Worm (Caenorhabditis elegans) whole organism, young adult: Measurements from ENCODE around the gene srg-39.

Source experiments
- B0261.1 ChIP-seq: sonication (generic microtip); optimal IDR thresholded peaks from 2 replicates; lab custom pipeline; 2016; ENCODE audit warnings: mild to moderate bottlenecking, missing genetic modification characterization, moderate library complexity, missing compliant biosample characterization
- B0336.3 ChIP-seq: fragments of 200-800 bp; sonication (Bioruptor generic); IDR thresholded peaks from 2 replicates; pipeline ENCODE4 v1.3.6; 2022; ENCODE audit warnings: missing genetic modification characterization, missing compliant biosample characterization
- D2030.7 ChIP-seq: fragments of 200-800 bp; sonication (Bioruptor generic); IDR thresholded peaks from 2 replicates; pipeline ENCODE4 v1.3.6; 2022; ENCODE audit warnings: missing genetic modification reagents, missing genetic modification characterization, missing compliant biosample characterization
- F33H1.4 ChIP-seq: fragments of 200-800 bp; sonication (Bioruptor generic); IDR thresholded peaks from 2 replicates; pipeline ENCODE4 v1.3.6; 2022; ENCODE audit warnings: missing genetic modification reagents, missing genetic modification characterization, missing compliant biosample characterization
- Y53F4B.3 ChIP-seq: fragments of 200-800 bp; sonication (Bioruptor generic); IDR thresholded peaks from 2 replicates; pipeline ENCODE4 v1.3.6; 2022; ENCODE audit warnings: missing genetic modification reagents, missing genetic modification characterization, missing compliant biosample characterization
- Y53G8AR.9 ChIP-seq: fragments of 200-800 bp; sonication (Bioruptor generic); conservative IDR thresholded peaks from 2 replicates; pipeline ENCODE4 v1.3.6; 2022; ENCODE audit warnings: missing genetic modification reagents, missing genetic modification characterization, missing compliant biosample characterization
- aptf-2 ChIP-seq: fragments of 200-800 bp; sonication (Bioruptor generic); conservative IDR thresholded peaks from 2 replicates; pipeline ENCODE4 v1.3.6; 2022; ENCODE audit warnings: missing genetic modification reagents, missing genetic modification characterization, missing compliant biosample characterization
- attf-6 ChIP-seq: fragments of 200-800 bp; sonication (Bioruptor generic); IDR thresholded peaks from 2 replicates; pipeline ENCODE4 v1.3.6; 2022; ENCODE audit warnings: missing genetic modification reagents, missing genetic modification characterization, missing compliant biosample characterization
- ceh-100 ChIP-seq: fragments of 200-800 bp; sonication (Bioruptor generic); IDR thresholded peaks from 2 replicates; pipeline ENCODE4 v1.3.6; 2022; ENCODE audit warnings: missing genetic modification reagents, missing genetic modification characterization, missing compliant biosample characterization
- die-1 ChIP-seq: sonication (generic microtip); optimal IDR thresholded peaks from 2 replicates; lab custom pipeline; 2016; ENCODE audit warnings: missing genotype, mild to moderate bottlenecking, missing genetic modification characterization, missing compliant biosample characterization
- dox-1 ChIP-seq: fragments of 200-800 bp; sonication (Bioruptor generic); IDR thresholded peaks from 2 replicates; pipeline ENCODE4 v1.3.6; 2022; ENCODE audit warnings: missing genetic modification reagents, missing genetic modification characterization, missing compliant biosample characterization
- egl-44 ChIP-seq: fragments of 200-800 bp; sonication (Bioruptor generic); IDR thresholded peaks from 2 replicates; pipeline ENCODE4 v1.3.6; 2022; ENCODE audit warnings: missing genetic modification reagents, missing genetic modification characterization, missing compliant biosample characterization
- egrh-3 ChIP-seq: fragments of 200-800 bp; sonication (Bioruptor generic); IDR thresholded peaks from 2 replicates; pipeline ENCODE4 v1.3.6; 2022; ENCODE audit warnings: missing genetic modification reagents, missing genetic modification characterization, missing compliant biosample characterization
- ekl-4 ChIP-seq: fragments of 200-800 bp; sonication (Bioruptor generic); IDR thresholded peaks from 2 replicates; pipeline ENCODE4 v1.3.6; 2022; ENCODE audit warnings: missing genetic modification reagents, missing genetic modification characterization, missing compliant biosample characterization
- him-1 ChIP-seq: sonication (generic microtip); optimal IDR thresholded peaks from 2 replicates; lab custom pipeline; 2016; ENCODE audit warnings: missing genotype, missing genetic modification reagents, missing genetic modification characterization, missing compliant biosample characterization
- hmg-1.2 ChIP-seq: fragments of 200-800 bp; sonication (Bioruptor generic); IDR thresholded peaks from 2 replicates; pipeline ENCODE4 v1.3.6; 2022; ENCODE audit warnings: missing genetic modification reagents, missing genetic modification characterization, missing compliant biosample characterization
- hrde-1 ChIP-seq: sonication (generic microtip); optimal IDR thresholded peaks from 2 replicates; lab custom pipeline; 2016; ENCODE audit warnings: missing genetic modification characterization, mild to moderate bottlenecking, missing compliant biosample characterization, moderate library complexity, missing genotype, missing genetic modification reagents, borderline replicate concordance
- hsf-1 ChIP-seq: fragments of 200-800 bp; sonication (Bioruptor generic); IDR thresholded peaks from 2 replicates; pipeline ENCODE4 v1.3.6; 2022; ENCODE audit warnings: missing genetic modification reagents, missing genetic modification characterization, missing compliant biosample characterization
- lin-26 ChIP-seq: fragments of 200-800 bp; sonication (Bioruptor generic); IDR thresholded peaks from 2 replicates; pipeline ENCODE4 v1.3.6; 2022; ENCODE audit warnings: missing genetic modification reagents, missing genetic modification characterization, missing compliant biosample characterization
- lin-40 ChIP-seq: sonication (generic microtip); optimal IDR thresholded peaks from 2 replicates; lab custom pipeline; 2016; ENCODE audit warnings: missing genetic modification characterization, mild to moderate bottlenecking, missing compliant biosample characterization, missing genotype, missing genetic modification reagents
- lin-54 ChIP-seq: fragments of 200-800 bp; sonication (Bioruptor generic); optimal IDR thresholded peaks from 2 replicates; lab custom pipeline; 2018; ENCODE audit warnings: mild to moderate bottlenecking, missing genetic modification characterization, missing compliant biosample characterization
- lir-1 ChIP-seq: fragments of 200-800 bp; sonication (Bioruptor generic); conservative IDR thresholded peaks from 2 replicates; pipeline ENCODE4 v1.3.6; 2022; ENCODE audit warnings: missing genetic modification reagents, missing genetic modification characterization, missing compliant biosample characterization
- lsl-1 ChIP-seq: fragments of 200-800 bp; sonication (Bioruptor generic); optimal IDR thresholded peaks from 2 replicates; lab custom pipeline; 2018; ENCODE audit warnings: mild to moderate bottlenecking, missing genetic modification characterization, moderate library complexity, missing compliant biosample characterization
- madf-3 ChIP-seq: fragments of 200-800 bp; sonication (Bioruptor generic); IDR thresholded peaks from 2 replicates; pipeline ENCODE4 v1.3.6; 2022; ENCODE audit warnings: missing genetic modification reagents, missing genetic modification characterization, missing compliant biosample characterization
- madf-6 ChIP-seq: fragments of 200-800 bp; sonication (Bioruptor generic); IDR thresholded peaks from 2 replicates; pipeline ENCODE4 v1.3.6; 2022; ENCODE audit warnings: missing genetic modification reagents, missing genetic modification characterization, missing compliant biosample characterization
- madf-8 ChIP-seq: fragments of 200-800 bp; sonication (Bioruptor generic); conservative IDR thresholded peaks from 2 replicates; pipeline ENCODE4 v1.3.6; 2022; ENCODE audit warnings: missing genetic modification reagents, missing genetic modification characterization, missing compliant biosample characterization
- mcd-1 ChIP-seq: fragments of 200-800 bp; sonication (Bioruptor generic); IDR thresholded peaks from 2 replicates; pipeline ENCODE4 v1.3.6; 2022; ENCODE audit warnings: missing genetic modification reagents, missing genetic modification characterization, missing compliant biosample characterization
- mes-4 ChIP-seq: sonication (generic microtip); optimal IDR thresholded peaks from 2 replicates; lab custom pipeline; 2016; ENCODE audit warnings: missing genotype, missing genetic modification characterization, missing compliant biosample characterization
- nfya-2 ChIP-seq: fragments of 200-800 bp; sonication (Bioruptor generic); IDR thresholded peaks from 2 replicates; pipeline ENCODE4 v1.3.6; 2022; ENCODE audit warnings: missing genetic modification reagents, missing genetic modification characterization, missing compliant biosample characterization
- pbrm-1 ChIP-seq: fragments of 200-800 bp; sonication (Bioruptor generic); IDR thresholded peaks from 2 replicates; pipeline ENCODE4 v1.3.6; 2022; ENCODE audit warnings: missing genetic modification reagents, missing genetic modification characterization, missing compliant biosample characterization
- rcor-1 ChIP-seq: fragments of 200-800 bp; sonication (Bioruptor generic); IDR thresholded peaks from 2 replicates; pipeline ENCODE4 v1.3.6; 2022; ENCODE audit warnings: missing genetic modification reagents, missing genetic modification characterization, missing compliant biosample characterization
- rec-8 ChIP-seq, 2 experiments: sonication (generic microtip); optimal IDR thresholded peaks; 2 replicates each; lab custom pipeline; 2016; ENCODE audit warnings: mild to moderate bottlenecking in 2 of 2, missing genetic modification characterization in 2 of 2, missing genetic modification reagents in 2 of 2, missing genotype in 2 of 2, missing biosample characterization in 1 of 2, missing compliant biosample characterization in 1 of 2, moderate library complexity in 1 of 2
- repo-1 ChIP-seq: sonication (generic microtip); optimal IDR thresholded peaks from 2 replicates; lab custom pipeline; 2017; ENCODE audit warnings: mild to moderate bottlenecking, missing genetic modification characterization, missing compliant biosample characterization
- snpc-1.1 ChIP-seq: sonication (generic microtip); optimal IDR thresholded peaks from 2 replicates; lab custom pipeline; 2017; ENCODE audit warnings: missing genetic modification characterization, mild to moderate bottlenecking, missing compliant biosample characterization, antibody characterized with exemption, moderate library complexity, missing genotype, missing genetic modification reagents; ENCODE audit not compliant: insufficient read depth
- snpc-1.3 ChIP-seq: sonication (generic microtip); optimal IDR thresholded peaks from 2 replicates; lab custom pipeline; 2017; ENCODE audit warnings: missing genetic modification characterization, mild to moderate bottlenecking, missing compliant biosample characterization, antibody characterized with exemption, moderate library complexity, missing genotype, missing genetic modification reagents; ENCODE audit not compliant: insufficient read depth
- snpc-3.4 ChIP-seq: sonication (generic microtip); optimal IDR thresholded peaks from 2 replicates; lab custom pipeline; 2017; ENCODE audit warnings: missing genetic modification characterization, mild to moderate bottlenecking, missing compliant biosample characterization, antibody characterized with exemption, moderate library complexity, missing genotype, missing genetic modification reagents
- snpc-4 ChIP-seq, 5 experiments: fragments of 150-350 bp in 1 of 5; sonication (generic microtip) in 4 of 5; optimal IDR thresholded peaks; 2 replicates each; lab custom pipeline; 2014 to 2018; ENCODE audit warnings: missing genetic modification characterization in 5 of 5, missing biosample characterization in 3 of 5, antibody characterized with exemption in 2 of 5, mild to moderate bottlenecking in 2 of 5, missing compliant biosample characterization in 2 of 5, missing genotype in 2 of 5, moderate library complexity in 2 of 5, missing genetic modification reagents in 1 of 5
- unc-130 ChIP-seq: sonication (generic microtip); optimal IDR thresholded peaks from 2 replicates; lab custom pipeline; 2016; ENCODE audit warnings: missing genetic modification reagents, missing genetic modification characterization, missing compliant biosample characterization
- xnd-1 ChIP-seq: sonication (generic microtip); optimal IDR thresholded peaks from 2 replicates; lab custom pipeline; 2016; ENCODE audit warnings: missing genotype, missing genetic modification reagents, missing genetic modification characterization, missing compliant biosample characterization
- ztf-3 ChIP-seq: fragments of 200-800 bp; sonication (Bioruptor generic); optimal IDR thresholded peaks from 2 replicates; lab custom pipeline; 2018; ENCODE audit warnings: mild to moderate bottlenecking, missing genetic modification characterization, missing compliant biosample characterization

The srg-39 gene

ce11 chrV:11176693-11177304 is 24.6 kb upstream of the srg-39 start (continued):
- TF ChIP-seq egrh-3 (GFP tag; lab: Robert Waterston, UW) (0 out of 2 replicates have a peak, but pooled peaks have one; percentile 6), rcor-1 (GFP tag; lab: Robert Waterston, UW) (peak; percentile 92), B0261.1 (tag; lab: Kevin White, UChicago) (peak; percentile 38), attf-6 (GFP tag; lab: Robert Waterston, UW) (peak; percentile 92), aptf-2 (peak; percentile 43; the same call in 1 of the 2 replicates), rec-8 (tag; optimal IDR thresholded peaks at IDR 0.05; lab: Kevin White, UChicago) (peak in 1 of 2 experiments; percentile 31), snpc-1.1 (peak; percentile 95), F33H1.4 (peak; percentile 30; the same call in 1 of the 2 replicates), ztf-3 (peak; percentile 7), hmg-1.2 (GFP tag; lab: Robert Waterston, UW) (peak; percentile 92), lin-40 (tag; lab: Kevin White, UChicago) (peak; percentile 8), snpc-4 (GFP tag; optimal IDR thresholded peaks at IDR 0.05; lab: Kevin White, UChicago) (peak; percentile 96), snpc-4 (tag; optimal IDR thresholded peaks at IDR 0.05; lab: Kevin White, UChicago) (peak; percentile 97 to 99 (median 98)), madf-3 (0 out of 2 replicates have a peak, but pooled peaks have one; percentile 40), xnd-1 (tag; lab: Kevin White, UChicago) (peak; percentile 10), unc-130 (GFP tag; lab: Kevin White, UChicago) (peak; percentile 57), lir-1 (peak; percentile 46; the same call in 1 of the 2 replicates), egl-44 (0 out of 2 replicates have a peak, but pooled peaks have one; percentile 49)

- TF ChIP-seq ekl-4 (peak; percentile 85; the same call in 1 of the 2 replicates), ceh-100 (peak; percentile 44; the same call in 1 of the 2 replicates), mes-4 (tag; lab: Kevin White, UChicago) (peak; percentile 22), B0261.1 (tag; lab: Kevin White, UChicago) (peak; percentile 26), mcd-1 (peak; percentile 65), snpc-4 (GFP tag; optimal IDR thresholded peaks at IDR 0.05; lab: Kevin White, UChicago) (peak; percentile 95), snpc-4 (tag; optimal IDR thresholded peaks at IDR 0.05; lab: Kevin White, UChicago) (peak; percentile 94 to 99 (median 98)), hmg-1.2 (GFP tag; lab: Robert Waterston, UW) (peak; percentile 88), die-1 (tag; lab: Kevin White, UChicago) (peak; percentile 21), dox-1 (GFP tag; lab: Robert Waterston, UW) (peak; percentile 92), lin-26 (GFP tag; lab: Robert Waterston, UW) (peak; percentile 98), hsf-1 (GFP tag; lab: Robert Waterston, UW) (0 out of 2 replicates have a peak, but pooled peaks have one; percentile 46), Y53F4B.3 (GFP tag; lab: Robert Waterston, UW) (0 out of 2 replicates have a peak, but pooled peaks have one; percentile 21), nfya-2 (GFP tag; lab: Robert Waterston, UW) (0 out of 2 replicates have a peak, but pooled peaks have one; percentile 53), rcor-1 (GFP tag; lab: Robert Waterston, UW) (peak; percentile 91), pbrm-1 (GFP tag; lab: Robert Waterston, UW) (peak; percentile 96), B0336.3 (GFP tag; lab: Robert Waterston, UW) (peak; percentile 67; the same call in 1 of the 2 replicates), lsl-1 (GFP tag; lab: Kevin White, UChicago) (peak; percentile 64), snpc-3.4 (tag; lab: Kevin White, UChicago) (peak; percentile 94), Y53G8AR.9 (GFP tag; lab: Robert Waterston, UW) (0 out of 2 replicates have a peak, but pooled peaks have one; percentile 81), him-1 (peak; percentile 81), egrh-3 (GFP tag; lab: Robert Waterston, UW) (0 out of 2 replicates have a peak, but pooled peaks have one; percentile 15), xnd-1 (tag; lab: Kevin White, UChicago) (peak; percentile 12), D2030.7 (GFP tag; lab: Robert Waterston, UW) (peak; percentile 93), F33H1.4 (peak; percentile 43), madf-8 (GFP tag; lab: Robert Waterston, UW) (peak; percentile 54; the same call in 1 of the 2 replicates), unc-130 (GFP tag; lab: Kevin White, UChicago) (peak; percentile 0), madf-6 (GFP tag; lab: Robert Waterston, UW) (peak; percentile 90), snpc-1.1 (peak; percentile 96), lin-54 (peak; percentile 56), snpc-1.3 (peak; percentile 87), repo-1 (tag; lab: Kevin White, UChicago) (peak; percentile 8), hrde-1 (tag; lab: Kevin White, UChicago) (peak; percentile 67), attf-6 (GFP tag; lab: Robert Waterston, UW) (peak; percentile 90)
Measured at ce11 chrV:11175336-11175938, 23.2 kb upstream of the srg-39 start.
